Worm (Caenorhabditis elegans) whole organism, early embryonic: ENCODE measurements around the gene Y57G11A.4.

Source experiments
- B0310.2 ChIP-seq: sonication (generic microtip); optimal IDR thresholded peaks from 2 replicates; lab custom pipeline; 2016; ENCODE audit warnings: mild to moderate bottlenecking, missing genetic modification characterization, missing compliant biosample characterization
- aly-1 ChIP-seq: sonication (generic microtip); optimal IDR thresholded peaks from 2 replicates; lab custom pipeline; 2016; ENCODE audit warnings: missing genetic modification characterization, missing compliant biosample characterization
- ama-1 ChIP-seq: fragments of 150-350 bp; optimal IDR thresholded peaks from 2 replicates; lab custom pipeline; 2014
- ets-7 ChIP-seq: sonication (generic microtip); optimal IDR thresholded peaks from 2 replicates; lab custom pipeline; 2016; ENCODE audit warnings: missing genotype, missing genetic modification characterization, missing compliant biosample characterization
- hmbx-1 ChIP-seq: sonication (generic microtip); optimal IDR thresholded peaks from 2 replicates; lab custom pipeline; 2016; ENCODE audit warnings: mild to moderate bottlenecking, missing genetic modification characterization, missing compliant biosample characterization
- hnd-1 ChIP-seq: sonication (generic microtip); optimal IDR thresholded peaks from 2 replicates; lab custom pipeline; 2016; ENCODE audit warnings: missing genetic modification characterization, missing compliant biosample characterization
- sea-1 ChIP-seq: fragments of 200-800 bp; sonication (Bioruptor generic); conservative IDR thresholded peaks from 2 replicates; pipeline ENCODE4 v1.3.6; 2022; ENCODE audit warnings: missing genetic modification characterization, missing compliant biosample characterization
- tbx-37 ChIP-seq: fragments of 200-800 bp; sonication (Bioruptor generic); conservative IDR thresholded peaks from 2 replicates; pipeline ENCODE4 v1.3.6; 2022; ENCODE audit warnings: missing genetic modification reagents, missing genetic modification characterization, missing compliant biosample characterization

DNA sequence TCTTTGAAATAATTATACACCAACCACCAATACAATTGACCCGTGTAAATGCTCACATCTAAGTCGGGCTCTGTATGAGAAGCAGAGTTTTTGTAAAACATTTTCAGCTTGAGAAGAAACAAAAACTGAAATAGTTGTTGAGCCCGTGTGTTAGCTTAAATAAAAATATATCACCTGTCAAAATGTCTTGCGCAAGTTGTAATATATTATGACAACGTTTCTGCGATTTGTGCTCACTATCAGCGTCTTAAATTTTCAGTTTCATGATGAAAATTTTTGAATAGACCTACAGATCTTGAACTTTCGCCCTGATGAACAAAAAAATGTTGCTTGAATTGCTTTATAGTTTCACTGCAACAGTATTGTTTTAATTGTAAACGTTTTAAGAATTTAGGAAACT is 52.9 kb downstream of the Y57G11A.4 start, which contains the start of gene T27E7.4:
- TF ChIP-seq tbx-37 (GFP tag; lab: Robert Waterston, UW) = no peak
- no peak for TF ChIP-seq aly-1
- TF ChIP-seq sea-1 (GFP tag; lab: Robert Waterston, UW) = no peak
- TF ChIP-seq ama-1 (lab: Kevin White, UChicago) = no peak
- no peak for TF ChIP-seq B0310.2 (tag; lab: Kevin White, UChicago)
- TF ChIP-seq ets-7 (tag; lab: Kevin White, UChicago) = no peak
- TF ChIP-seq hmbx-1 = no peak
- TF ChIP-seq hnd-1 (tag; lab: Kevin White, UChicago) = no peak
